Worm (Caenorhabditis elegans): ENCODE data around the gene mec-14.
A peak's percentile ranks its signal among the peaks of the same experiment; 100 is the strongest.

mec-14 gene

ce11 chrIII:7178497-7178896 is 14.3 kb downstream of the mec-14 start:
- TF ChIP-seq nhr-77 (tag; optimal IDR thresholded peaks at IDR 0.05), result no peak
- TF ChIP-seq daf-12 (tag; optimal IDR thresholded peaks at IDR 0.05), result no peak
- TF ChIP-seq pqm-1 (tag; optimal IDR thresholded peaks at IDR 0.05), result no peak
- no peak for TF ChIP-seq fkh-2 (tag; optimal IDR thresholded peaks at IDR 0.05)
- TF ChIP-seq ztf-4 (tag; optimal IDR thresholded peaks at IDR 0.05), result no peak
- no peak for TF ChIP-seq lsy-12 (tag; optimal IDR thresholded peaks at IDR 0.05)
- no peak for TF ChIP-seq lin-15B (tag; optimal IDR thresholded peaks at IDR 0.05)
- TF ChIP-seq jun-1 (tag; optimal IDR thresholded peaks at IDR 0.05), result no peak
- TF ChIP-seq elt-2 (tag; optimal IDR thresholded peaks at IDR 0.05), result no peak
- no peak for TF ChIP-seq eor-1 (tag; optimal IDR thresholded peaks at IDR 0.05)
- TF ChIP-seq nhr-11 (tag; optimal IDR thresholded peaks at IDR 0.05), result no peak
- TF ChIP-seq unc-62 (GFP tag; optimal IDR thresholded peaks at IDR 0.05), result no peak
- no peak for TF ChIP-seq R02D3.7 (tag; optimal IDR thresholded peaks at IDR 0.05)
- no peak for TF ChIP-seq nhr-12 (tag; optimal IDR thresholded peaks at IDR 0.05)
- no peak for TF ChIP-seq ztf-11 (tag; optimal IDR thresholded peaks at IDR 0.05)

- TF ChIP-seq pqm-1 (tag; optimal IDR thresholded peaks at IDR 0.05), result no peak
- TF ChIP-seq egl-27 (tag; optimal IDR thresholded peaks at IDR 0.05), result no peak
- TF ChIP-seq elt-2 (tag; optimal IDR thresholded peaks at IDR 0.05), result no peak
- no peak for TF ChIP-seq fos-1 (tag; optimal IDR thresholded peaks at IDR 0.05)
- TF ChIP-seq ama-1 (optimal IDR thresholded peaks at IDR 0.05), result no peak
- TF ChIP-seq nhr-77 (tag; optimal IDR thresholded peaks at IDR 0.05), result no peak
- TF ChIP-seq ceh-9 (tag; optimal IDR thresholded peaks at IDR 0.05), result no peak
- no peak for TF ChIP-seq lin-39 (tag; optimal IDR thresholded peaks at IDR 0.05)
- TF ChIP-seq skn-1 (tag; optimal IDR thresholded peaks at IDR 0.05), result no peak
- no peak for TF ChIP-seq nhr-76 (tag; optimal IDR thresholded peaks at IDR 0.05)
- no peak for TF ChIP-seq nhr-67 (tag; optimal IDR thresholded peaks at IDR 0.05)
- no peak for TF ChIP-seq R02D3.7 (tag; optimal IDR thresholded peaks at IDR 0.05)
- TF ChIP-seq nhr-23 (tag; optimal IDR thresholded peaks at IDR 0.05), result no peak
- TF ChIP-seq unc-62 (GFP tag; optimal IDR thresholded peaks at IDR 0.05), result no peak
- TF ChIP-seq nhr-237 (tag; optimal IDR thresholded peaks at IDR 0.05), result no peak
- no peak for TF ChIP-seq jun-1 (tag; optimal IDR thresholded peaks at IDR 0.05)
- TF ChIP-seq ZK546.5 (tag; optimal IDR thresholded peaks at IDR 0.05), result no peak
- TF ChIP-seq unc-39 (tag; optimal IDR thresholded peaks at IDR 0.05), result no peak
- no peak for TF ChIP-seq mdl-1 (tag; optimal IDR thresholded peaks at IDR 0.05)
Measured at ce11 chrIII:7170090-7170489, 22.7 kb downstream of the mec-14 start.

ce11 chrIII:7167568-7167937 is 25.2 kb downstream of the mec-14 start, which contains the start of gene acs-4:
Gene acs-4 (plus strand): TSS chrIII:7167838.
- TF ChIP-seq ztf-11 (tag; optimal IDR thresholded peaks at IDR 0.05) (no peak), nhr-77 (tag; optimal IDR thresholded peaks at IDR 0.05) (no peak), aly-2 (tag; optimal IDR thresholded peaks at IDR 0.05) (no peak), elt-2 (tag; optimal IDR thresholded peaks at IDR 0.05) (no peak), fos-1 (tag; optimal IDR thresholded peaks at IDR 0.05) (no peak), ama-1 (optimal IDR thresholded peaks at IDR 0.05) (no peak)

ce11 chrIII:7166664-7167567 is 25.9 kb downstream of the mec-14 start:
- TF ChIP-seq pqm-1 (tag; optimal IDR thresholded peaks at IDR 0.05) (peak; percentile 65), egl-27 (tag; optimal IDR thresholded peaks at IDR 0.05) (peak; percentile 54), pha-4 (tag; optimal IDR thresholded peaks at IDR 0.05) (peak; percentile 51), tbx-2 (tag; optimal IDR thresholded peaks at IDR 0.05) (no peak), ztf-4 (tag; optimal IDR thresholded peaks at IDR 0.05) (no peak), nfya-1 (tag; optimal IDR thresholded peaks at IDR 0.05; ENCODE audit: insufficient read depth) (peak; percentile 77), nhr-67 (tag; optimal IDR thresholded peaks at IDR 0.05) (no peak), jun-1 (tag; optimal IDR thresholded peaks at IDR 0.05) (no peak), lin-15B (tag; optimal IDR thresholded peaks at IDR 0.05) (peak; percentile 74), ama-1 (optimal IDR thresholded peaks at IDR 0.05) (no peak), lin-39 (tag; optimal IDR thresholded peaks at IDR 0.05) (peak; percentile 68), nhr-43 (tag; optimal IDR thresholded peaks at IDR 0.05; ENCODE audit: poor library complexity, severe bottlenecking) (no peak), elt-2 (tag; optimal IDR thresholded peaks at IDR 0.05) (peak; percentile 91), R02D3.7 (tag; optimal IDR thresholded peaks at IDR 0.05) (no peak), fkh-10 (GFP tag; optimal IDR thresholded peaks at IDR 0.05) (peak; percentile 23), hmg-11 (tag; optimal IDR thresholded peaks at IDR 0.05) (peak; percentile 91), fos-1 (tag; optimal IDR thresholded peaks at IDR 0.05) (no peak)
